Worm (Caenorhabditis elegans) whole organism, L3 larva: ENCODE measurements around the gene F45E1.2.

Experiments used
- R02D3.7 ChIP-seq: fragments of 150-350 bp; optimal IDR thresholded peaks from 2 replicates; lab custom pipeline; 2014; ENCODE audit warnings: missing biosample characterization, missing genetic modification characterization
- ZK546.5 ChIP-seq: sonication (generic microtip); optimal IDR thresholded peaks from 2 replicates; lab custom pipeline; 2017; ENCODE audit warnings: missing biosample characterization, missing genetic modification characterization
- aly-2 ChIP-seq: fragments of 150-350 bp; optimal IDR thresholded peaks from 2 replicates; lab custom pipeline; 2014; ENCODE audit warnings: missing biosample characterization, missing genetic modification characterization
- ama-1 ChIP-seq: fragments of 150-350 bp; optimal IDR thresholded peaks from 2 replicates; lab custom pipeline; 2018
- ceh-16 ChIP-seq: sonication (generic microtip); optimal IDR thresholded peaks from 2 replicates; lab custom pipeline; 2017; ENCODE audit warnings: missing biosample characterization, missing genetic modification characterization
- ceh-28 ChIP-seq: fragments of 150-350 bp; optimal IDR thresholded peaks from 2 replicates; lab custom pipeline; 2014; ENCODE audit warnings: missing biosample characterization, missing genetic modification reagents, missing genetic modification characterization
- ceh-82 ChIP-seq: fragments of 150-350 bp; optimal IDR thresholded peaks from 2 replicates; lab custom pipeline; 2014; ENCODE audit warnings: missing biosample characterization, missing genetic modification characterization
- ceh-9 ChIP-seq: sonication (generic microtip); optimal IDR thresholded peaks from 2 replicates; lab custom pipeline; 2018; ENCODE audit warnings: missing biosample characterization, missing genetic modification characterization
- daf-12 ChIP-seq: fragments of 150-350 bp; optimal IDR thresholded peaks from 2 replicates; lab custom pipeline; 2014; ENCODE audit warnings: missing biosample characterization, missing genetic modification reagents, missing genetic modification characterization
- egl-27 ChIP-seq: sonication (generic microtip); optimal IDR thresholded peaks from 4 replicates; lab custom pipeline; 2017; ENCODE audit warnings: missing biosample characterization, missing genetic modification reagents, missing genetic modification characterization
- egl-5 ChIP-seq: fragments of 150-350 bp; optimal IDR thresholded peaks from 2 replicates; lab custom pipeline; 2017; ENCODE audit warnings: missing biosample characterization, missing genetic modification reagents, missing genetic modification characterization, inconsistent platforms
- elt-1 ChIP-seq: fragments of 150-350 bp; optimal IDR thresholded peaks from 2 replicates; lab custom pipeline; 2014; ENCODE audit warnings: missing biosample characterization, missing genetic modification characterization
- elt-2 ChIP-seq: sonication (generic microtip); optimal IDR thresholded peaks from 2 replicates; lab custom pipeline; 2016; ENCODE audit warnings: missing genetic modification reagents, mild to moderate bottlenecking, missing genetic modification characterization, missing compliant biosample characterization
- elt-3 ChIP-seq, 3 experiments: fragments of 150-350 bp in 1 of 3; sonication (generic microtip) in 2 of 3; optimal IDR thresholded peaks; 2 replicates in 2 of 3; 4 replicates in 1 of 3; lab custom pipeline; 2014 to 2017; ENCODE audit warnings: missing biosample characterization in 3 of 3, missing genetic modification characterization in 3 of 3
- eor-1 ChIP-seq, 2 experiments: fragments of 150-350 bp; optimal IDR thresholded peaks; 2 replicates each; lab custom pipeline; 2014 to 2018; ENCODE audit warnings: missing biosample characterization in 2 of 2, missing genetic modification characterization in 2 of 2
- fkh-10 ChIP-seq: sonication (generic microtip); optimal IDR thresholded peaks from 2 replicates; lab custom pipeline; 2017; ENCODE audit warnings: missing biosample characterization, missing genetic modification reagents, missing genetic modification characterization
- fkh-2 ChIP-seq: fragments of 150-350 bp; optimal IDR thresholded peaks from 2 replicates; lab custom pipeline; 2014; ENCODE audit warnings: missing biosample characterization, missing genetic modification reagents, missing genetic modification characterization
- fos-1 ChIP-seq: fragments of 150-350 bp; optimal IDR thresholded peaks from 2 replicates; lab custom pipeline; 2014; ENCODE audit warnings: missing biosample characterization, missing genetic modification characterization
- hmg-11 ChIP-seq: sonication (generic microtip); optimal IDR thresholded peaks from 2 replicates; lab custom pipeline; 2016; ENCODE audit warnings: missing genetic modification characterization, missing compliant biosample characterization
- jun-1 ChIP-seq: fragments of 150-350 bp; optimal IDR thresholded peaks from 2 replicates; lab custom pipeline; 2014; ENCODE audit warnings: missing biosample characterization, missing genetic modification reagents, missing genetic modification characterization
- lin-15B ChIP-seq: fragments of 150-350 bp; optimal IDR thresholded peaks from 2 replicates; lab custom pipeline; 2014; ENCODE audit warnings: missing biosample characterization, missing genetic modification characterization
- lin-39 ChIP-seq: fragments of 150-350 bp; optimal IDR thresholded peaks from 2 replicates; lab custom pipeline; 2018; ENCODE audit warnings: missing biosample characterization, missing genetic modification reagents, missing genetic modification characterization
- lsy-12 ChIP-seq: sonication (generic microtip); optimal IDR thresholded peaks from 2 replicates; lab custom pipeline; 2016; ENCODE audit warnings: mild to moderate bottlenecking, missing genetic modification characterization, missing compliant biosample characterization
- mdl-1 ChIP-seq: fragments of 150-350 bp; optimal IDR thresholded peaks from 2 replicates; lab custom pipeline; 2014; ENCODE audit warnings: missing biosample characterization, missing genetic modification characterization
- mml-1 ChIP-seq: fragments of 150-350 bp; sonication (generic microtip); optimal IDR thresholded peaks from 3 replicates; lab custom pipeline; 2014; ENCODE audit warnings: missing biosample characterization, missing genetic modification characterization
- nfya-1 ChIP-seq: sonication (generic microtip); optimal IDR thresholded peaks from 2 replicates; lab custom pipeline; 2017; ENCODE audit warnings: missing genetic modification characterization, mild to moderate bottlenecking, missing compliant biosample characterization, antibody characterized with exemption, moderate library complexity; ENCODE audit not compliant: insufficient read depth
- nhr-11 ChIP-seq: fragments of 150-350 bp; optimal IDR thresholded peaks from 2 replicates; lab custom pipeline; 2014; ENCODE audit warnings: missing biosample characterization, missing genetic modification characterization
- nhr-12 ChIP-seq: fragments of 150-350 bp; optimal IDR thresholded peaks from 2 replicates; lab custom pipeline; 2014; ENCODE audit warnings: missing biosample characterization, missing genetic modification characterization
- nhr-23 ChIP-seq: fragments of 150-350 bp; optimal IDR thresholded peaks from 2 replicates; lab custom pipeline; 2014; ENCODE audit warnings: missing biosample characterization, missing genetic modification reagents, missing genetic modification characterization
- nhr-237 ChIP-seq: fragments of 150-350 bp; optimal IDR thresholded peaks from 2 replicates; lab custom pipeline; 2014; ENCODE audit warnings: missing biosample characterization, missing genetic modification characterization
- nhr-25 ChIP-seq: sonication (generic microtip); optimal IDR thresholded peaks from 2 replicates; lab custom pipeline; 2017; ENCODE audit warnings: missing biosample characterization, missing genetic modification characterization
- nhr-28 ChIP-seq: fragments of 150-350 bp; optimal IDR thresholded peaks from 2 replicates; lab custom pipeline; 2014; ENCODE audit warnings: missing biosample characterization, missing genetic modification characterization
- nhr-43 ChIP-seq: sonication (generic microtip); optimal IDR thresholded peaks from 2 replicates; lab custom pipeline; 2016; ENCODE audit warnings: mild to moderate bottlenecking, missing genetic modification characterization, missing compliant biosample characterization; ENCODE audit not compliant: poor library complexity, severe bottlenecking
- nhr-67 ChIP-seq: fragments of 150-350 bp; optimal IDR thresholded peaks from 2 replicates; lab custom pipeline; 2014; ENCODE audit warnings: missing biosample characterization, missing genetic modification characterization
- nhr-76 ChIP-seq: fragments of 150-350 bp; sonication (generic microtip); optimal IDR thresholded peaks from 5 replicates; lab custom pipeline; 2014; ENCODE audit warnings: missing biosample characterization, missing genetic modification characterization
- nhr-77 ChIP-seq: fragments of 150-350 bp; optimal IDR thresholded peaks from 2 replicates; lab custom pipeline; 2014; ENCODE audit warnings: missing biosample characterization, missing genetic modification characterization
- pha-4 ChIP-seq: fragments of 150-350 bp; optimal IDR thresholded peaks from 2 replicates; lab custom pipeline; 2014; ENCODE audit warnings: missing biosample characterization, missing genetic modification reagents, missing genetic modification characterization
- pqm-1 ChIP-seq: fragments of 150-350 bp; optimal IDR thresholded peaks from 2 replicates; lab custom pipeline; 2017; ENCODE audit warnings: missing biosample characterization, missing genetic modification characterization, inconsistent platforms
- sea-2 ChIP-seq: fragments of 150-350 bp; sonication (generic microtip); optimal IDR thresholded peaks from 4 replicates; lab custom pipeline; 2014; ENCODE audit warnings: missing biosample characterization, missing genetic modification reagents, missing genetic modification characterization
- skn-1 ChIP-seq: fragments of 150-350 bp; optimal IDR thresholded peaks from 2 replicates; lab custom pipeline; 2014; ENCODE audit warnings: missing biosample characterization, missing genetic modification characterization
- snpc-4 ChIP-seq: fragments of 150-350 bp; optimal IDR thresholded peaks from 2 replicates; lab custom pipeline; 2014; ENCODE audit warnings: missing biosample characterization, missing genetic modification characterization
- tbx-2 ChIP-seq: sonication (generic microtip); optimal IDR thresholded peaks from 2 replicates; lab custom pipeline; 2016; ENCODE audit warnings: mild to moderate bottlenecking, missing genetic modification characterization, missing compliant biosample characterization
- unc-39 ChIP-seq: sonication (generic microtip); optimal IDR thresholded peaks from 4 replicates; lab custom pipeline; 2017; ENCODE audit warnings: missing biosample characterization, missing genetic modification characterization
- unc-62 ChIP-seq: fragments of 150-350 bp; sonication (generic microtip); optimal IDR thresholded peaks from 4 replicates; lab custom pipeline; 2014; ENCODE audit warnings: missing biosample characterization, missing genetic modification reagents, missing genetic modification characterization
- zag-1 ChIP-seq: fragments of 150-350 bp; optimal IDR thresholded peaks from 2 replicates; lab custom pipeline; 2014; ENCODE audit warnings: missing biosample characterization, missing genetic modification characterization
- ztf-11 ChIP-seq: fragments of 150-350 bp; optimal IDR thresholded peaks from 2 replicates; lab custom pipeline; 2014; ENCODE audit warnings: missing biosample characterization, missing genetic modification characterization
- ztf-4 ChIP-seq: fragments of 150-350 bp; optimal IDR thresholded peaks from 2 replicates; lab custom pipeline; 2014; ENCODE audit warnings: missing biosample characterization, missing genetic modification characterization

The F45E1.2 gene

ce11 chrX:7961623-7962022, 41.9 kb upstream of the F45E1.2 start, which contains the start of gene sem-5:
Gene sem-5, minus strand, starts transcription at chrX:7961723.
- TF ChIP-seq eor-1 (tag; optimal IDR thresholded peaks at IDR 0.05; lab: Kevin White, UChicago) (no peak), egl-5 (tag; lab: Kevin White, UChicago) (no peak), nhr-12 (no peak), tbx-2 (no peak), hmg-11 (tag; lab: Kevin White, UChicago) (no peak), lin-15B (no peak), mdl-1 (tag; lab: Kevin White, UChicago) (no peak), ceh-9 (tag; lab: Kevin White, UChicago) (no peak), daf-12 (tag; lab: Kevin White, UChicago) (no peak)

ce11 chrX:7962056-7962485, 41.5 kb upstream of the F45E1.2 start:
- no peak for TF ChIP-seq ZK546.5 (tag; lab: Kevin White, UChicago)
- TF ChIP-seq egl-27 (tag; lab: Kevin White, UChicago) = no peak
- TF ChIP-seq ceh-9 (tag; lab: Kevin White, UChicago) = no peak
- TF ChIP-seq mml-1 = no peak
- no peak for TF ChIP-seq aly-2 (tag; lab: Kevin White, UChicago)
- no peak for TF ChIP-seq fkh-10
- no peak for TF ChIP-seq sea-2
- TF ChIP-seq nhr-23 (tag; lab: Kevin White, UChicago) = peak; percentile 55
- TF ChIP-seq skn-1 (tag; lab: Kevin White, UChicago) = peak; percentile 47
- no peak for TF ChIP-seq elt-1 (tag; lab: Kevin White, UChicago)
- TF ChIP-seq fos-1 (tag; lab: Kevin White, UChicago) = no peak
- TF ChIP-seq nhr-43 (tag; lab: Kevin White, UChicago) = no peak
- no peak for TF ChIP-seq mdl-1 (tag; lab: Kevin White, UChicago)
- no peak for TF ChIP-seq ceh-82
- peak; percentile 38 for TF ChIP-seq nfya-1 (tag; lab: Kevin White, UChicago)
- no peak for TF ChIP-seq ceh-16
- TF ChIP-seq pqm-1 (tag; lab: Kevin White, UChicago) = peak; percentile 97
- TF ChIP-seq egl-5 (tag; lab: Kevin White, UChicago) = no peak
- no peak for TF ChIP-seq zag-1
- no peak for TF ChIP-seq nhr-28 (tag; lab: Kevin White, UChicago)
- peak; percentile 70 for TF ChIP-seq ceh-28
- no peak for TF ChIP-seq nhr-11 (tag; lab: Kevin White, UChicago)
- no peak for TF ChIP-seq lin-15B
- TF ChIP-seq nhr-77 = no peak
- TF ChIP-seq lin-39 (tag; lab: Kevin White, UChicago) = peak; percentile 69
- TF ChIP-seq pha-4 (tag; lab: Kevin White, UChicago) = peak; percentile 60
- peak; percentile 56 for TF ChIP-seq nhr-25 (tag; lab: Kevin White, UChicago)
- no peak for TF ChIP-seq eor-1 (tag; optimal IDR thresholded peaks at IDR 0.05; lab: Kevin White, UChicago)
- peak; percentile 63 for TF ChIP-seq jun-1 (tag; lab: Kevin White, UChicago)
- TF ChIP-seq lsy-12 = no peak
- no peak for TF ChIP-seq ama-1 (lab: Kevin White, UChicago)
- TF ChIP-seq elt-3 (tag; optimal IDR thresholded peaks at IDR 0.05; lab: Kevin White, UChicago) = no peak
- no peak for TF ChIP-seq ztf-11 (tag; lab: Kevin White, UChicago)
- no peak for TF ChIP-seq nhr-12
- TF ChIP-seq snpc-4 (tag; lab: Kevin White, UChicago) = no peak
- TF ChIP-seq elt-2 (tag; lab: Kevin White, UChicago) = peak; percentile 99
- TF ChIP-seq tbx-2 = no peak
- no peak for TF ChIP-seq R02D3.7 (tag; lab: Kevin White, UChicago)
- no peak for TF ChIP-seq nhr-67 (tag; lab: Kevin White, UChicago)
- TF ChIP-seq unc-62 (GFP tag; lab: Kevin White, UChicago) = no peak
- no peak for TF ChIP-seq nhr-76 (tag; lab: Kevin White, UChicago)
- peak; percentile 51 for TF ChIP-seq hmg-11 (tag; lab: Kevin White, UChicago)
- no peak for TF ChIP-seq daf-12 (tag; lab: Kevin White, UChicago)
- no peak for TF ChIP-seq unc-39 (tag; lab: Kevin White, UChicago)
- no peak for TF ChIP-seq fkh-2 (tag; lab: Kevin White, UChicago)
- TF ChIP-seq ztf-4 (tag; lab: Kevin White, UChicago) = no peak
- no peak for TF ChIP-seq nhr-237 (tag; lab: Kevin White, UChicago)
